Fruit fly (Drosophila melanogaster) whole organism, adult: ENCODE data around the gene Andorra.

ENCODE experiments used
- CG11617 ChIP-seq: fragments of 200-800 bp; sonication (Bioruptor generic); optimal IDR thresholded peaks from 2 replicates; lab custom pipeline; 2017; ENCODE audit warnings: mild to moderate bottlenecking, missing biosample characterization, missing genetic modification reagents, missing genetic modification characterization
- CG12768 ChIP-seq: fragments of 200-800 bp; sonication (Bioruptor generic); optimal IDR thresholded peaks from 2 replicates; lab custom pipeline; 2017; ENCODE audit warnings: missing biosample characterization, missing genetic modification characterization, mild to moderate bottlenecking, moderate library complexity, missing genetic modification reagents
- CG14711 ChIP-seq: fragments of 200-800 bp; sonication (Bioruptor generic); optimal IDR thresholded peaks from 2 replicates; lab custom pipeline; 2018; ENCODE audit warnings: missing biosample characterization, mild to moderate bottlenecking, missing genetic modification characterization, moderate library complexity
- CG1620 ChIP-seq: fragments of 200-800 bp; sonication (Bioruptor generic); optimal IDR thresholded peaks from 2 replicates; lab custom pipeline; 2016; ENCODE audit warnings: missing biosample characterization, missing genetic modification characterization
- CG33017 ChIP-seq: fragments of 200-800 bp; sonication (Bioruptor generic); optimal IDR thresholded peaks from 2 replicates; lab custom pipeline; 2018; ENCODE audit warnings: missing biosample characterization, mild to moderate bottlenecking, missing genetic modification characterization, moderate library complexity
- CG5204 ChIP-seq: fragments of 200-800 bp; sonication (Bioruptor generic); optimal IDR thresholded peaks from 2 replicates; lab custom pipeline; 2016; ENCODE audit warnings: missing biosample characterization, missing genetic modification characterization
- CG7045 ChIP-seq: fragments of 200-800 bp; sonication (Bioruptor generic); optimal IDR thresholded peaks from 2 replicates; lab custom pipeline; 2017; ENCODE audit warnings: missing biosample characterization, mild to moderate bottlenecking, missing genetic modification characterization
- CG7101 ChIP-seq: fragments of 200-800 bp; sonication (Bioruptor generic); optimal IDR thresholded peaks from 2 replicates; lab custom pipeline; 2018; ENCODE audit warnings: missing biosample characterization, mild to moderate bottlenecking, missing genetic modification characterization, moderate library complexity
- Clk ChIP-seq: fragments of 200-800 bp; sonication (Bioruptor generic); optimal IDR thresholded peaks from 2 replicates; lab custom pipeline; 2017; ENCODE audit warnings: missing biosample characterization, missing genetic modification characterization
- Crg-1 ChIP-seq: fragments of 200-800 bp; sonication (Bioruptor generic); optimal IDR thresholded peaks from 2 replicates; lab custom pipeline; 2016; ENCODE audit warnings: missing biosample characterization, missing genetic modification characterization
- Hr96 ChIP-seq: fragments of 200-800 bp; sonication (Bioruptor generic); optimal IDR thresholded peaks from 2 replicates; lab custom pipeline; 2016; ENCODE audit warnings: missing biosample characterization, missing genetic modification characterization
- Mnt ChIP-seq: fragments of 200-800 bp; sonication (Bioruptor generic); optimal IDR thresholded peaks from 2 replicates; lab custom pipeline; 2016; ENCODE audit warnings: missing biosample characterization, mild to moderate bottlenecking, missing genetic modification characterization
- bab1 ChIP-seq: fragments of 200-800 bp; sonication (Bioruptor generic); optimal IDR thresholded peaks from 3 replicates; lab custom pipeline; 2019; ENCODE audit warnings: missing biosample characterization, mild to moderate bottlenecking, missing genetic modification characterization, moderate library complexity
- cic ChIP-seq: fragments of 200-800 bp; sonication (Bioruptor generic); optimal IDR thresholded peaks from 2 replicates; lab custom pipeline; 2017; ENCODE audit warnings: missing biosample characterization, mild to moderate bottlenecking, missing genetic modification characterization, moderate library complexity
- cnc ChIP-seq, 2 experiments: fragments of >200 bp; optimal IDR thresholded peaks; 2 replicates each; lab custom pipeline; 2017
- kay ChIP-seq: fragments of 200-800 bp; sonication (Bioruptor generic); peaks from one replicate; lab custom pipeline; 2016; ENCODE audit warnings: missing biosample characterization, missing genetic modification characterization, borderline replicate concordance
- ovo ChIP-seq: fragments of 200-800 bp; sonication (Bioruptor generic); optimal IDR thresholded peaks from 2 replicates; lab custom pipeline; 2016; ENCODE audit warnings: missing biosample characterization, missing genetic modification characterization
- pad ChIP-seq: fragments of 200-800 bp; sonication (Bioruptor generic); optimal IDR thresholded peaks from 3 replicates; lab custom pipeline; 2017; ENCODE audit warnings: missing biosample characterization, missing genetic modification characterization, mild to moderate bottlenecking, moderate library complexity, missing genetic modification reagents
- tj ChIP-seq: fragments of 200-800 bp; sonication (Bioruptor generic); optimal IDR thresholded peaks from 3 replicates; lab custom pipeline; 2017; ENCODE audit warnings: missing biosample characterization, mild to moderate bottlenecking, missing genetic modification characterization, moderate library complexity
- toe ChIP-seq: fragments of 200-800 bp; sonication (Bioruptor generic); optimal IDR thresholded peaks from 2 replicates; lab custom pipeline; 2016; ENCODE audit warnings: missing biosample characterization, missing genetic modification characterization

Gene Andorra

dm6 chrX:18205044-18205443 is 25.8 kb upstream of the Andorra start, which contains the start of gene Hesr:
Gene Hesr (minus strand): TSS chrX:18205144.
- TF ChIP-seq cnc (optimal IDR thresholded peaks at IDR 0.05; lab: Kevin White, UChicago), result no peak
- TF ChIP-seq Hr96 (GFP tag; lab: Kevin White, UChicago), result no peak
- TF ChIP-seq kay, result no peak
- TF ChIP-seq bab1 (GFP tag; lab: Kevin White, UChicago), result no peak
- TF ChIP-seq cic, result no peak
- TF ChIP-seq Mnt (GFP tag; lab: Kevin White, UChicago), result no peak
- no peak for TF ChIP-seq pad
- TF ChIP-seq CG33017, result no peak
- no peak for TF ChIP-seq ovo (GFP tag; lab: Kevin White, UChicago)
- no peak for TF ChIP-seq CG11617 (GFP tag; lab: Kevin White, UChicago)
- no peak for TF ChIP-seq CG7101 (tag; lab: Kevin White, UChicago)
- TF ChIP-seq CG12768 (GFP tag; lab: Kevin White, UChicago), result no peak
- TF ChIP-seq CG7045 (GFP tag; lab: Kevin White, UChicago), result no peak
- no peak for TF ChIP-seq Crg-1 (GFP tag; lab: Kevin White, UChicago)
- TF ChIP-seq tj (GFP tag; lab: Kevin White, UChicago), result no peak
- TF ChIP-seq CG1620 (GFP tag; lab: Kevin White, UChicago), result no peak

DNA sequence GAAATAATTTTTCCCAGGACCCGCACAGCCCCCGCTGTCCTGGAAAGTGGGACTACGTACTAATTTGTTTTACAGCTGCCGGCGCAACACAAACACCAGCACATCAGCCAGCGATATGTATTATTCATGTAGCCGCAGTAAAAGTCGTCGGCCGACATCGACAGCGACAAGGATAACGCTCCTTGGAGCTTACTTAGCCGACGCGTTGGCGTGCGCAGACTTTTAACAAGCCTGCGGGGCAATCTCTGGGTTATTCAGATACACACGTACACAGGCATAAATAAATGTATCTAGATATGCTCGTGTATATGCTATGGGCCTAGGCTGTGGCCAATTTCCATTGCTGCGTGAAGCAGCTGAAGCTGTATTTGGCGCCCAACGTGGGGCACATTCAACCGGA is 18.4 kb upstream of the Andorra start:
- no peak for TF ChIP-seq kay
- no peak for TF ChIP-seq tj (GFP tag; lab: Kevin White, UChicago)
- no peak for TF ChIP-seq pad
- no peak for TF ChIP-seq ovo (GFP tag; lab: Kevin White, UChicago)
- no peak for TF ChIP-seq CG5204 (GFP tag; lab: Kevin White, UChicago)
- no peak for TF ChIP-seq cic
- no peak for TF ChIP-seq CG7045 (GFP tag; lab: Kevin White, UChicago)
- TF ChIP-seq CG1620 (GFP tag; lab: Kevin White, UChicago), result no peak
- TF ChIP-seq CG12768 (GFP tag; lab: Kevin White, UChicago), result no peak
- TF ChIP-seq CG7101 (tag; lab: Kevin White, UChicago), result no peak
- TF ChIP-seq Hr96 (GFP tag; lab: Kevin White, UChicago), result no peak
- no peak for TF ChIP-seq bab1 (GFP tag; lab: Kevin White, UChicago)
- TF ChIP-seq Mnt (GFP tag; lab: Kevin White, UChicago), result no peak

- TF ChIP-seq CG7045 (GFP tag; lab: Kevin White, UChicago) (no peak), kay (no peak), toe (no peak), tj (GFP tag; lab: Kevin White, UChicago) (no peak), CG33017 (no peak), CG5204 (GFP tag; lab: Kevin White, UChicago) (no peak), Hr96 (GFP tag; lab: Kevin White, UChicago) (no peak)
Observed at dm6 chrX:18185944-18186343, 6.7 kb upstream of the Andorra start.

DNA sequence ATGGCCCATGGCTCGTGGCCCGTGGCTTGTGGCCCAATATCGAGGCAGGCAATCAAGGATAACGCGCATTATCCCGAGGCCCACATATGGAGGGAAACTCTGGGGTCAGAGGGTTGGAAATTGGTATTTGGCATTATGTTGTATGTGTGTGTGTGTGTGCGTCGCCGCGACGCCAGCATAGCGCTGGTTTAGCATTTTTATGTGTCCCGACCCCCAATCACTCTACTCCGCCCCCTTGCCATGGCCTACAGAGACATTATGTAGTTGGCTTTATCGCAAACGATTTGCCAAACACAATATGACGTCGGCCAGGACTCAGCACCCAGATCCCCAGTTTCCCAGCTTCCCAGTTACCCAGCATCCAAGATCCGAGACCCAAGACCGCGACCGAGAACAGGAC is 1.9 kb upstream of the Andorra start:
- TF ChIP-seq cnc (optimal IDR thresholded peaks at IDR 0.05; lab: Kevin White, UChicago) (no peak), CG1620 (GFP tag; lab: Kevin White, UChicago) (no peak), Mnt (GFP tag; lab: Kevin White, UChicago) (no peak), CG11617 (GFP tag; lab: Kevin White, UChicago) (no peak), tj (GFP tag; lab: Kevin White, UChicago) (no peak), toe (no peak), CG14711 (no peak), CG5204 (GFP tag; lab: Kevin White, UChicago) (no peak)

- no peak for TF ChIP-seq CG7101 (tag; lab: Kevin White, UChicago)
Observed at dm6 chrX:18177312-18177711, 2.0 kb downstream of the Andorra start, which contains the start of gene Frq2. Gene Frq2 (plus strand): TSS chrX:18177612.

DNA sequence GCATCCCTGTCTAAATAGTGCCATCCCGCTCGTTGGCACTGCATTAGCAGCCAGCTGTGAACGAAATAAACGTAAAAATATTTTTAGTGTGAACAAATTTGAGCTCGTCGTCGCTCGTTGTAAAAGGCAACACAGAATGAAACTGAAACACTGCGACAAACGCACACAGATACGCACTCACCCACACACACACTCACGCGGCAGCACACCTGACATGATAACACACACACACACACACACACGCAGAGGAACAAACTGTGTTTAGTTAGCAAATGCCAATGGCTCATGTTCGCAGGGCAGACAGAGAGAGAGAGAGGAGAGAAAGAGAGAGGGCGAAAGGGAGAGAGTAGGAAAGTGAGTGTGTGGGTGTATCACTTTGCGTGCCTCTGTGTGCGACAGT is 20.3 kb downstream of the Andorra start:
- TF ChIP-seq CG11617 (GFP tag; lab: Kevin White, UChicago) (no peak), CG1620 (GFP tag; lab: Kevin White, UChicago) (no peak), CG7101 (tag; lab: Kevin White, UChicago) (no peak), Mnt (GFP tag; lab: Kevin White, UChicago) (no peak), cic (no peak), Hr96 (GFP tag; lab: Kevin White, UChicago) (no peak), Crg-1 (GFP tag; lab: Kevin White, UChicago) (no peak), Clk (GFP tag; lab: Kevin White, UChicago) (no peak), pad (no peak), CG14711 (no peak), CG12768 (GFP tag; lab: Kevin White, UChicago) (no peak), CG5204 (GFP tag; lab: Kevin White, UChicago) (no peak), bab1 (GFP tag; lab: Kevin White, UChicago) (no peak), ovo (GFP tag; lab: Kevin White, UChicago) (no peak), tj (GFP tag; lab: Kevin White, UChicago) (no peak), CG33017 (no peak), toe (no peak), CG7045 (GFP tag; lab: Kevin White, UChicago) (no peak)

DNA sequence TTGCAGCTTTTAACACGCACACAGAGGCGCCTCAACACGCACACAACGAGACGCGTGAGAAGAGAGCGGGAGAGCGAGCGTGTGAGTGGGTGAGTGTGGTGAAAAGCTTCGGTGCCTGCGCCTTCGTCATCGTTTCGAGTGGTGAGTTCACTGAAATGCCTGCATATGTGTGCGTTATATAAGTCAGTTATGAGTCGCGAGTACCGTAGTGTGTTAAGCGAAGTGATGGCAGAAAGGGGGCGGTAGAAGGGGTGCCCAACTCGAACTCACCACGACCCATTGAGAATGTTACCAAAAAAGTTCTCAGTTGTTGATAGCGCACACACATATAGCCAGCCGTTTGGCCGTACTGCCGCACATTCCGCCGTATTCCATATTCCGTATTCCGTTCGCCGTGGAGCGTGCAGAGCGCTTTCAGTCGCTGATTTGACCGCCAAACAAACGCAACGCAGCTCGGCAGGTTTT is 24.3 kb downstream of the Andorra start, which contains the start of gene Frq1:
Frq1 (plus strand) TSS at position 415 of the 465 bp plus-strand sequence.
- no peak for TF ChIP-seq Hr96 (GFP tag; lab: Kevin White, UChicago)
- TF ChIP-seq pad, result no peak
- no peak for TF ChIP-seq Mnt (GFP tag; lab: Kevin White, UChicago)
- TF ChIP-seq cnc (optimal IDR thresholded peaks at IDR 0.05; lab: Kevin White, UChicago), result no peak
